Worm (Caenorhabditis elegans): ENCODE measurements around the gene M163.10.

- TF ChIP-seq nhr-76 (tag; optimal IDR thresholded peaks at IDR 0.05) = no peak
- peak; percentile 8 for TF ChIP-seq unc-62 (GFP tag; optimal IDR thresholded peaks at IDR 0.05)
- peak; percentile 30 for TF ChIP-seq pha-4 (tag; optimal IDR thresholded peaks at IDR 0.05)
- no peak for TF ChIP-seq unc-39 (tag; optimal IDR thresholded peaks at IDR 0.05)
- TF ChIP-seq sem-2 (GFP tag; optimal IDR thresholded peaks at IDR 0.05) = no peak
- TF ChIP-seq snpc-4 (tag; optimal IDR thresholded peaks at IDR 0.05) = no peak
These were observed 9.5 kb downstream of the M163.10 start, which contains the start of gene gfi-3 for ce11 chrX:14480248-14480647.
